Fruit fly (Drosophila melanogaster): ENCODE data around the gene Reph.

The Reph gene

dm6 chr2L:3771109-3772067 lies 32.0 kb upstream of the Reph start, which contains the start of gene bowl (continued):
- TF ChIP-seq gsb (GFP tag; IDR thresholded peaks at IDR 0.05) (peak; percentile 85), CG13296 (GFP tag; optimal IDR thresholded peaks at IDR 0.05) (peak; percentile 86), Pdp1 (GFP tag; optimal IDR thresholded peaks at IDR 0.05) (peak; percentile 89 to 92), HmgD (GFP tag; optimal IDR thresholded peaks at IDR 0.05) (peak; percentile 67), lov (optimal IDR thresholded peaks at IDR 0.05) (no peak), lov (GFP tag; IDR thresholded peaks at IDR 0.05) (peak; percentile 96), CG1792 (GFP tag; optimal IDR thresholded peaks at IDR 0.05) (peak; percentile 87), Gug (GFP tag; IDR thresholded peaks at IDR 0.05) (peak; percentile 77; the same call in 3 of the 4 replicates), emc (GFP tag; optimal IDR thresholded peaks at IDR 0.05) (peak; percentile 58), Ets97D (GFP tag; optimal IDR thresholded peaks at IDR 0.05) (peak; percentile 63), fd64A (GFP tag; optimal IDR thresholded peaks at IDR 0.05) (peak; percentile 68), CG12236 (GFP tag; optimal IDR thresholded peaks at IDR 0.05) (peak; percentile 90), vvl (GFP tag; IDR thresholded peaks at IDR 0.05) (peak; percentile 99), Mrtf (GFP tag; IDR thresholded peaks at IDR 0.05) (peak; percentile 93), gem (tag; optimal IDR thresholded peaks at IDR 0.05) (peak; percentile 99), CG1603 (tag; optimal IDR thresholded peaks at IDR 0.05) (peak; percentile 96), CG1602 (GFP tag; optimal IDR thresholded peaks at IDR 0.05) (peak; percentile 97), CG12104 (GFP tag; optimal IDR thresholded peaks at IDR 0.05) (peak; percentile 92), dmrt11E (tag; optimal IDR thresholded peaks at IDR 0.05) (peak; percentile 97), caup (GFP tag; optimal IDR thresholded peaks at IDR 0.05; ENCODE audit: severe bottlenecking) (peak; percentile 86), PHDP (tag; optimal IDR thresholded peaks at IDR 0.05) (peak; percentile 97), hbn (GFP tag; IDR thresholded peaks at IDR 0.05; ENCODE audit: partially characterized antibody) (no peak), Nf-YB (GFP tag; optimal IDR thresholded peaks at IDR 0.05) (peak; percentile 79), Abd-B (GFP tag; optimal IDR thresholded peaks at IDR 0.05) (peak; percentile 84), sob (GFP tag; IDR thresholded peaks at IDR 0.05) (peak; percentile 97), CG42726 (GFP tag; IDR thresholded peaks at IDR 0.05; ENCODE audit: partially characterized antibody) (peak; percentile 69; the same call in 1 of the 2 replicates), otp (GFP tag; IDR thresholded peaks at IDR 0.05) (peak; percentile 95), ara (GFP tag; IDR thresholded peaks at IDR 0.05) (peak; percentile 97), grn (GFP tag; optimal IDR thresholded peaks at IDR 0.05) (peak; percentile 68), CG5953 (GFP tag; IDR thresholded peaks at IDR 0.05) (peak; percentile 89), Gsc (GFP tag; IDR thresholded peaks at IDR 0.05) (peak; percentile 91), CG9727 (GFP tag; optimal IDR thresholded peaks at IDR 0.05) (peak; percentile 97), Jarid2 (GFP tag; optimal IDR thresholded peaks at IDR 0.05) (peak; percentile 85), CG14014 (GFP tag; IDR thresholded peaks at IDR 0.05) (peak; percentile 96), sna (GFP tag; IDR thresholded peaks at IDR 0.05; ENCODE audit: partially characterized antibody) (no peak; the same call in 1 of the 2 replicates), CG11085 (GFP tag; IDR thresholded peaks at IDR 0.05) (peak; percentile 89), CG34422 (GFP tag; IDR thresholded peaks at IDR 0.05) (peak; percentile 97), ranshi (GFP tag; IDR thresholded peaks at IDR 0.05) (peak; percentile 96), nom (GFP tag; optimal IDR thresholded peaks at IDR 0.05) (peak; percentile 85), Ada2b (GFP tag; IDR thresholded peaks at IDR 0.05) (peak; percentile 96), CG8944 (GFP tag; optimal IDR thresholded peaks at IDR 0.05) (peak; percentile 86), seq (GFP tag; IDR thresholded peaks at IDR 0.05) (peak; percentile 97), run (tag; optimal IDR thresholded peaks at IDR 0.05) (peak; percentile 84), CG32767 (GFP tag; IDR thresholded peaks at IDR 0.05) (peak; percentile 97), B-H1 (GFP tag; IDR thresholded peaks at IDR 0.05) (peak; percentile 94), CG16815 (GFP tag; optimal IDR thresholded peaks at IDR 0.05) (peak; percentile 97), CG4360 (GFP tag; IDR thresholded peaks at IDR 0.05) (peak; percentile 82), psq (GFP tag; optimal IDR thresholded peaks at IDR 0.05) (peak; percentile 91), ab (GFP tag; optimal IDR thresholded peaks at IDR 0.05) (peak; percentile 80)
